Worm (Caenorhabditis elegans) whole organism, L2 larva: ENCODE measurements around the gene srw-69.
"Not testable (repeated sequence)": the region's sequence is repeated elsewhere in the genome, so short reads cannot be mapped to it uniquely, and the experiment has no call there.

Experiments used
- F13H6.1 ChIP-seq: sonication (generic microtip); optimal IDR thresholded peaks from 2 replicates; lab custom pipeline; 2016; ENCODE audit warnings: missing genetic modification characterization, missing compliant biosample characterization
- R02D3.7 ChIP-seq: fragments of 150-350 bp; optimal IDR thresholded peaks from 2 replicates; lab custom pipeline; 2014; ENCODE audit warnings: missing biosample characterization, missing genetic modification characterization
- Y55F3AM.14 ChIP-seq: fragments of 200-800 bp; sonication (Bioruptor generic); optimal IDR thresholded peaks from 2 replicates; lab custom pipeline; 2018; ENCODE audit warnings: mild to moderate bottlenecking, missing genetic modification characterization, missing compliant biosample characterization
- ZK546.5 ChIP-seq: sonication (generic microtip); optimal IDR thresholded peaks from 2 replicates; lab custom pipeline; 2017; ENCODE audit warnings: missing biosample characterization, missing genetic modification characterization
- ama-1 ChIP-seq: fragments of 150-350 bp; optimal IDR thresholded peaks from 2 replicates; lab custom pipeline; 2018; ENCODE audit warnings: inconsistent platforms
- blmp-1 ChIP-seq: sonication (generic microtip); optimal IDR thresholded peaks from 2 replicates; lab custom pipeline; 2017; ENCODE audit warnings: missing genetic modification characterization, mild to moderate bottlenecking, missing compliant biosample characterization, antibody characterized with exemption, moderate library complexity; ENCODE audit not compliant: insufficient read depth
- ceh-16 ChIP-seq: fragments of 150-350 bp; optimal IDR thresholded peaks from 2 replicates; lab custom pipeline; 2014; ENCODE audit warnings: missing biosample characterization, missing genetic modification characterization
- ceh-82 ChIP-seq: fragments of 150-350 bp; optimal IDR thresholded peaks from 2 replicates; lab custom pipeline; 2014; ENCODE audit warnings: missing biosample characterization, missing genetic modification characterization
- crh-2 ChIP-seq: sonication (generic microtip); optimal IDR thresholded peaks from 2 replicates; lab custom pipeline; 2017; ENCODE audit warnings: missing biosample characterization, missing genetic modification characterization
- dmd-4 ChIP-seq: sonication (generic microtip); optimal IDR thresholded peaks from 2 replicates; lab custom pipeline; 2017; ENCODE audit warnings: missing biosample characterization, missing genetic modification characterization
- egl-27 ChIP-seq: sonication (generic microtip); optimal IDR thresholded peaks from 3 replicates; lab custom pipeline; 2017; ENCODE audit warnings: missing biosample characterization, missing genetic modification reagents, missing genetic modification characterization
- elt-3 ChIP-seq: sonication (generic microtip); optimal IDR thresholded peaks from 2 replicates; lab custom pipeline; 2017; ENCODE audit warnings: missing biosample characterization, missing genetic modification characterization
- fos-1 ChIP-seq: fragments of 150-350 bp; optimal IDR thresholded peaks from 2 replicates; lab custom pipeline; 2014; ENCODE audit warnings: missing biosample characterization, missing genetic modification characterization
- gmeb-1 ChIP-seq: fragments of 150-350 bp; optimal IDR thresholded peaks from 2 replicates; lab custom pipeline; 2014; ENCODE audit warnings: missing biosample characterization, missing genetic modification characterization
- lin-11 ChIP-seq: fragments of 150-350 bp; sonication (generic microtip); optimal IDR thresholded peaks from 2 replicates; lab custom pipeline; 2014; ENCODE audit warnings: missing biosample characterization, missing genetic modification characterization, inconsistent platforms, mixed read lengths
- lin-13 ChIP-seq: fragments of 150-350 bp; optimal IDR thresholded peaks from 2 replicates; lab custom pipeline; 2014; ENCODE audit warnings: missing biosample characterization, missing genetic modification reagents, missing genetic modification characterization
- lin-39 ChIP-seq: fragments of 150-350 bp; optimal IDR thresholded peaks from 2 replicates; lab custom pipeline; 2014; ENCODE audit warnings: missing biosample characterization, missing genetic modification reagents, missing genetic modification characterization
- lsy-2 ChIP-seq, 2 experiments: fragments of 150-350 bp in 1 of 2; sonication (generic microtip) in 1 of 2; optimal IDR thresholded peaks; 2 replicates each; lab custom pipeline; 2014 to 2017; ENCODE audit warnings: missing biosample characterization in 2 of 2, missing genetic modification characterization in 2 of 2
- mab-5 ChIP-seq: fragments of 150-350 bp; optimal IDR thresholded peaks from 2 replicates; lab custom pipeline; 2014; ENCODE audit warnings: missing biosample characterization, missing genetic modification characterization
- mbf-1 ChIP-seq: sonication (generic microtip); optimal IDR thresholded peaks from 2 replicates; lab custom pipeline; 2017; ENCODE audit warnings: missing biosample characterization, missing genetic modification characterization
- nhr-12 ChIP-seq: fragments of 150-350 bp; optimal IDR thresholded peaks from 2 replicates; lab custom pipeline; 2014; ENCODE audit warnings: missing biosample characterization, missing genetic modification characterization
- nhr-129 ChIP-seq: fragments of 150-350 bp; optimal IDR thresholded peaks from 2 replicates; lab custom pipeline; 2014; ENCODE audit warnings: missing biosample characterization, missing genetic modification characterization
- nhr-23 ChIP-seq: fragments of 150-350 bp; optimal IDR thresholded peaks from 2 replicates; lab custom pipeline; 2014; ENCODE audit warnings: missing biosample characterization, missing genetic modification reagents, missing genetic modification characterization
- nhr-237 ChIP-seq: fragments of 150-350 bp; optimal IDR thresholded peaks from 2 replicates; lab custom pipeline; 2014; ENCODE audit warnings: missing biosample characterization, missing genetic modification characterization
- nhr-6 ChIP-seq: fragments of 150-350 bp; optimal IDR thresholded peaks from 2 replicates; lab custom pipeline; 2014; ENCODE audit warnings: missing biosample characterization, missing genetic modification characterization
- nhr-77 ChIP-seq: fragments of 150-350 bp; optimal IDR thresholded peaks from 2 replicates; lab custom pipeline; 2014; ENCODE audit warnings: missing biosample characterization, missing genetic modification characterization
- peb-1 ChIP-seq: fragments of 150-350 bp; optimal IDR thresholded peaks from 2 replicates; lab custom pipeline; 2014; ENCODE audit warnings: missing biosample characterization, missing genetic modification characterization
- sem-4 ChIP-seq: fragments of 150-350 bp; optimal IDR thresholded peaks from 2 replicates; lab custom pipeline; 2014; ENCODE audit warnings: missing biosample characterization, missing genetic modification reagents, missing genetic modification characterization
- sma-9 ChIP-seq, 2 experiments: fragments of 150-350 bp in 1 of 2; sonication (generic microtip) in 1 of 2; optimal IDR thresholded peaks; 2 replicates each; lab custom pipeline; 2014 to 2016; ENCODE audit warnings: missing genetic modification characterization in 2 of 2, mild to moderate bottlenecking in 1 of 2, missing biosample characterization in 1 of 2, missing compliant biosample characterization in 1 of 2, missing genetic modification reagents in 1 of 2, moderate library complexity in 1 of 2
- unc-39 ChIP-seq: fragments of 150-350 bp; optimal IDR thresholded peaks from 2 replicates; lab custom pipeline; 2014; ENCODE audit warnings: missing biosample characterization, missing genetic modification characterization
- unc-55 ChIP-seq: fragments of 150-350 bp; sonication (generic microtip); optimal IDR thresholded peaks from 3 replicates; lab custom pipeline; 2014; ENCODE audit warnings: missing biosample characterization, missing genetic modification reagents, missing genetic modification characterization
- zag-1 ChIP-seq: fragments of 150-350 bp; optimal IDR thresholded peaks from 2 replicates; lab custom pipeline; 2014; ENCODE audit warnings: missing biosample characterization, missing genetic modification characterization
- ztf-1 ChIP-seq: fragments of 200-800 bp; sonication (Bioruptor generic); conservative IDR thresholded peaks from 2 replicates; pipeline ENCODE4 v1.3.6; 2022; ENCODE audit warnings: missing genetic modification characterization, missing compliant biosample characterization
- ztf-11 ChIP-seq: sonication (generic microtip); optimal IDR thresholded peaks from 2 replicates; lab custom pipeline; 2017; ENCODE audit warnings: missing biosample characterization, missing genetic modification characterization
- ztf-4 ChIP-seq: fragments of 150-350 bp; optimal IDR thresholded peaks from 2 replicates; lab custom pipeline; 2014; ENCODE audit warnings: missing biosample characterization, missing genetic modification characterization

The srw-69 gene

ce11 chrV:7454236-7454635, 25.5 kb upstream of the srw-69 start, which contains the start of gene try-8:
Gene try-8, minus strand, starts transcription at chrV:7454336.
- TF ChIP-seq fos-1 (tag; lab: Kevin White, UChicago) (no peak), nhr-12 (no peak), ZK546.5 (tag; lab: Kevin White, UChicago) (no peak), gmeb-1 (no peak), unc-55 (GFP tag; lab: Kevin White, UChicago) (no peak), mbf-1 (tag; lab: Kevin White, UChicago) (no peak)

ce11 chrV:7451421-7451820, 22.6 kb upstream of the srw-69 start, which contains the start of gene try-11:
Gene try-11, plus strand, starts transcription at chrV:7451721.
- TF ChIP-seq lin-11 (tag; lab: Kevin White, UChicago) (no peak), ceh-16 (tag; lab: Kevin White, UChicago) (no peak), ama-1 (lab: Kevin White, UChicago) (no peak), fos-1 (tag; lab: Kevin White, UChicago) (no peak), unc-55 (GFP tag; lab: Kevin White, UChicago) (no peak), dmd-4 (tag; lab: Kevin White, UChicago) (no peak), ztf-1 (GFP tag; lab: Robert Waterston, UW) (no peak), gmeb-1 (no peak), unc-39 (tag; lab: Kevin White, UChicago) (no peak), nhr-237 (tag; lab: Kevin White, UChicago) (no peak), zag-1 (tag; lab: Kevin White, UChicago) (no peak), ceh-82 (tag; lab: Kevin White, UChicago) (no peak), sem-4 (no peak), elt-3 (tag; lab: Kevin White, UChicago) (no peak)

DNA sequence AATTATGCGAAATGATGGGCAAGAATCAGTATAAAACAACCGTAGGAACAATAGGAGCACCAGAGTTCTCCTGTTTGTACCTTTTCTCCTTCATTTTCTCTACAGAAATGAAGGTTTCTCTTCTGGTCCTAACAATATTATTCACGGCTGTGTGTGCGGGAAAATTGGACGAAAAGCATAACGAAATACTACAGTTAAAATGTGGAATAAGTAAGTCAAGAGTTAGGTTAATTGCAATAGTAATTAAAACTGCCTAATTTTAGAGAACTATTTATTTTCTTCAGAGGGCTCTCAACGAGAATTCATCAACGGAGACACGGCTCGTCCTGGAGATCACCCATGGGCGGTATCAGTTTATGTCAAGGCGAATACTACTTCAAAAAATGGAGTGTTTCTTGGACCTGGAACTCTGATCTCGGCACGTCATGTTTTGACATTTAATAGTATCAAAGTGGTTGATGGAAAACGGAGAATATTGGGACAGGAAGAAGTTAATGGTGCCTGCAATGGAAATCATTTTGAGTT, 20.6 kb upstream of the srw-69 start, which contains the start of gene try-12:
TSS of gene try-12 (plus strand) at position 51 of the 525 bp plus-strand sequence.
- TF ChIP-seq mab-5 (tag; lab: Kevin White, UChicago), result no peak
- TF ChIP-seq ztf-4 (tag; lab: Kevin White, UChicago), result no peak
- TF ChIP-seq nhr-77 (tag; lab: Kevin White, UChicago), result no peak
- no peak for TF ChIP-seq F13H6.1 (tag; lab: Kevin White, UChicago)

- TF ChIP-seq sma-9 (GFP tag; optimal IDR thresholded peaks at IDR 0.05; lab: Kevin White, UChicago), result no peak
- no peak for TF ChIP-seq sma-9 (tag; optimal IDR thresholded peaks at IDR 0.05; lab: Kevin White, UChicago)
- TF ChIP-seq mbf-1 (tag; lab: Kevin White, UChicago), result no peak
- TF ChIP-seq ztf-4 (tag; lab: Kevin White, UChicago), result no peak
- TF ChIP-seq nhr-77 (tag; lab: Kevin White, UChicago), result no peak
- TF ChIP-seq nhr-23 (tag; lab: Kevin White, UChicago), result no peak
- no peak for TF ChIP-seq lin-13 (GFP tag; lab: Kevin White, UChicago)
- TF ChIP-seq ZK546.5 (tag; lab: Kevin White, UChicago), result no peak
- TF ChIP-seq ztf-1 (GFP tag; lab: Robert Waterston, UW), result no peak
- TF ChIP-seq R02D3.7 (tag; lab: Kevin White, UChicago), result no peak
- no peak for TF ChIP-seq Y55F3AM.14 (GFP tag; lab: Kevin White, UChicago)
- no peak for TF ChIP-seq unc-39 (tag; lab: Kevin White, UChicago)
- TF ChIP-seq nhr-237 (tag; lab: Kevin White, UChicago), result no peak
- no peak for TF ChIP-seq lsy-2 (tag; optimal IDR thresholded peaks at IDR 0.05; lab: Kevin White, UChicago)
- no peak for TF ChIP-seq dmd-4 (tag; lab: Kevin White, UChicago)
- TF ChIP-seq unc-55 (GFP tag; lab: Kevin White, UChicago), result no peak
- no peak for TF ChIP-seq gmeb-1
- TF ChIP-seq lin-39 (tag; lab: Kevin White, UChicago), result no peak
Measured at ce11 chrV:7446965-7447364, 18.2 kb upstream of the srw-69 start, which contains the start of gene F25E5.5. Gene F25E5.5, plus strand, starts transcription at chrV:7447265.

DNA sequence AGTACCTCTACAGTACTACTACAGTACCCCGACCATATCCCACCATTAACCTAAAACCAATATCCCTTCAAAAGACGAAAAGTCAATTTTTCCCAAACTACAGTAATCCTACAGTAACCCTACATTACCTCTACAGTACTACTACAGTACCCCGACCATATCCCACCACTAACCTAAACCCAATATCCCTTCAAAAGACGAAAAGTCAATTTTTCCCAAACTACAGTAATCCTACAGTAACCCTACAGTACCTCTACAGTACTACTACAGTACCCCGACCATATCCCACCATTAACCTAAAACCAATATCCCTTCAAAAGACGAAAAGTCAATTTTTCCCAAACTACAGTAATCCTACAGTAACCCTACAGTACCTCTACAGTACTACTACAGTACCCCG, 15.6 kb upstream of the srw-69 start, which contains the start of gene nhr-141:
TSS of gene nhr-141 (plus strand) at position 331 of the 400 bp plus-strand sequence.
- TF ChIP-seq dmd-4 (tag; lab: Kevin White, UChicago); crh-2 (tag; lab: Kevin White, UChicago); lin-13 (GFP tag; lab: Kevin White, UChicago): not testable (repeated sequence)

DNA sequence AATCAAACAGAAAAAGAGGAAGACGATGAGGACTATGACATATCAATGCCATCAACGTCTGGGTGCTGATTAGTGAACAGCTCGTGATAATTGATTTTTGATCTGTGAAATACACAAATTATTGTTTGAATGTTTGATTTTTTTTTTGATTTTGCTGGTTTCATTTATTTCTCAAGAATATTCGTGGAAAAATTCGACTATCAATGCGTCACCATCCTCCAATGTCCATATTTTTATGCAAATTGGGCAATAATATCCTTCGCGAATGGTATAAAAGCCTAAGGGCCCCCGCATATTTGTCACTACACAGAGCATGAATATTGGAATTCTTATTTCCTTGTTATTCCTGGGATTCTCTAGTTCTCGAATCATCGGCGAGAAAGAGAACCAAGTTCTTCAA, 11.0 kb upstream of the srw-69 start, which contains the start of gene try-13:
TSS of gene try-13 (plus strand) at position 301 of the 400 bp plus-strand sequence.
- TF ChIP-seq ztf-11 (no peak), ztf-4 (tag; lab: Kevin White, UChicago) (no peak), egl-27 (tag; lab: Kevin White, UChicago) (no peak), fos-1 (tag; lab: Kevin White, UChicago) (no peak), peb-1 (no peak), lin-39 (tag; lab: Kevin White, UChicago) (no peak), F13H6.1 (tag; lab: Kevin White, UChicago) (no peak), ztf-1 (GFP tag; lab: Robert Waterston, UW) (no peak), blmp-1 (tag; lab: Kevin White, UChicago) (no peak), nhr-129 (tag; lab: Kevin White, UChicago) (no peak), ZK546.5 (tag; lab: Kevin White, UChicago) (no peak), nhr-12 (no peak), nhr-6 (tag; lab: Kevin White, UChicago) (no peak)
- TF ChIP-seq, all 48 proteins: peak for 0
